Worm (Caenorhabditis elegans) whole organism, L1 larva: ENCODE data around the gene C27D8.1.

Source experiments
- aly-2 ChIP-seq: fragments of 150-350 bp; optimal IDR thresholded peaks from 2 replicates; lab custom pipeline; 2014; ENCODE audit warnings: missing biosample characterization, missing genetic modification characterization
- blmp-1 ChIP-seq: fragments of 150-350 bp; optimal IDR thresholded peaks from 2 replicates; lab custom pipeline; 2014; ENCODE audit warnings: missing biosample characterization, missing genetic modification characterization
- ceh-88 ChIP-seq: fragments of 200-800 bp; sonication (Bioruptor generic); IDR thresholded peaks from 2 replicates; pipeline ENCODE4 v1.3.6; 2022; ENCODE audit warnings: missing genetic modification characterization, missing compliant biosample characterization
- ceh-90 ChIP-seq: sonication (generic microtip); optimal IDR thresholded peaks from 2 replicates; lab custom pipeline; 2016; ENCODE audit warnings: missing genetic modification characterization, missing compliant biosample characterization
- dpl-1 ChIP-seq, 3 experiments: fragments of 150-350 bp in 2 of 3; sonication (generic microtip) in 1 of 3; optimal IDR thresholded peaks; 2 replicates each; lab custom pipeline; 2014 to 2017; ENCODE audit warnings: missing biosample characterization in 3 of 3, missing genetic modification characterization in 3 of 3, missing genetic modification reagents in 3 of 3
- dsc-1 ChIP-seq: sonication (generic microtip); optimal IDR thresholded peaks from 2 replicates; lab custom pipeline; 2016; ENCODE audit warnings: mild to moderate bottlenecking, missing genetic modification characterization, missing compliant biosample characterization
- efl-1 ChIP-seq, 4 experiments: fragments of 150-350 bp; optimal IDR thresholded peaks in 3 of 4; peaks in 1 of 4; 1 replicate in 1 of 4; 2 replicates in 3 of 4; lab custom pipeline; 2014; ENCODE audit warnings: missing biosample characterization in 2 of 4, missing genetic modification characterization in 2 of 4, missing genetic modification reagents in 2 of 4
- efl-3 ChIP-seq: fragments of 200-800 bp; sonication (Bioruptor generic); optimal IDR thresholded peaks from 2 replicates; lab custom pipeline; 2018; ENCODE audit warnings: mild to moderate bottlenecking, missing genetic modification characterization, missing compliant biosample characterization
- elt-2 ChIP-seq: sonication (generic microtip); optimal IDR thresholded peaks from 2 replicates; lab custom pipeline; 2016; ENCODE audit warnings: missing genetic modification characterization, mild to moderate bottlenecking, inconsistent platforms, missing compliant biosample characterization, missing genetic modification reagents
- elt-3 ChIP-seq, 6 experiments: fragments of 150-350 bp in 1 of 6; sonication (generic microtip); optimal IDR thresholded peaks; 2 replicates each; lab custom pipeline; 2017 to 2018; ENCODE audit warnings: missing biosample characterization in 6 of 6, missing genetic modification characterization in 6 of 6, inconsistent platforms in 1 of 6
- fos-1 ChIP-seq: fragments of 150-350 bp; optimal IDR thresholded peaks from 2 replicates; lab custom pipeline; 2014; ENCODE audit warnings: missing biosample characterization, missing genetic modification characterization
- hlh-17 ChIP-seq: fragments of 200-800 bp; sonication (Bioruptor generic); optimal IDR thresholded peaks from 2 replicates; lab custom pipeline; 2018; ENCODE audit warnings: missing genetic modification characterization, mild to moderate bottlenecking, missing compliant biosample characterization, moderate library complexity, borderline replicate concordance
- hpl-2 ChIP-seq: fragments of 150-350 bp; optimal IDR thresholded peaks from 2 replicates; lab custom pipeline; 2014; ENCODE audit warnings: missing biosample characterization, missing genetic modification reagents, missing genetic modification characterization
- lin-14 ChIP-seq: fragments of 200-800 bp; sonication (Bioruptor generic); optimal IDR thresholded peaks from 2 replicates; lab custom pipeline; 2018; ENCODE audit warnings: mild to moderate bottlenecking, missing genetic modification characterization, moderate library complexity, missing compliant biosample characterization
- lin-35 ChIP-seq, 2 experiments: fragments of 150-350 bp; optimal IDR thresholded peaks; 2 replicates each; lab custom pipeline; 2014; ENCODE audit warnings: missing biosample characterization in 2 of 2, missing genetic modification characterization in 2 of 2, missing genetic modification reagents in 2 of 2
- mab-9 ChIP-seq: fragments of 200-800 bp; sonication (Bioruptor generic); IDR thresholded peaks from 2 replicates; pipeline ENCODE4 v1.3.6; 2022; ENCODE audit warnings: missing genetic modification reagents, missing genetic modification characterization, missing compliant biosample characterization
- mef-2 ChIP-seq: fragments of 150-350 bp; optimal IDR thresholded peaks from 2 replicates; lab custom pipeline; 2014; ENCODE audit warnings: missing biosample characterization, missing genetic modification characterization
- nhr-12 ChIP-seq: sonication (generic microtip); optimal IDR thresholded peaks from 2 replicates; lab custom pipeline; 2017; ENCODE audit warnings: missing biosample characterization, missing genetic modification characterization
- nhr-71 ChIP-seq: sonication (generic microtip); optimal IDR thresholded peaks from 2 replicates; lab custom pipeline; 2016; ENCODE audit warnings: mild to moderate bottlenecking, missing genetic modification characterization, moderate library complexity, missing compliant biosample characterization
- nhr-85 ChIP-seq: sonication (generic microtip); peaks from one replicate; lab custom pipeline; 2016; ENCODE audit warnings: missing genetic modification characterization, inconsistent platforms, missing compliant biosample characterization
- nhr-90 ChIP-seq: sonication (generic microtip); optimal IDR thresholded peaks from 2 replicates; lab custom pipeline; 2016; ENCODE audit warnings: mild to moderate bottlenecking, missing genetic modification characterization, missing compliant biosample characterization; ENCODE audit not compliant: poor library complexity
- pqm-1 ChIP-seq: sonication (generic microtip); optimal IDR thresholded peaks from 3 replicates; lab custom pipeline; 2017; ENCODE audit warnings: missing biosample characterization, missing genetic modification characterization
- tlp-1 ChIP-seq: fragments of 150-350 bp; optimal IDR thresholded peaks from 2 replicates; lab custom pipeline; 2014; ENCODE audit warnings: missing biosample characterization, missing genetic modification characterization
- unc-130 ChIP-seq: fragments of 150-350 bp; optimal IDR thresholded peaks from 2 replicates; lab custom pipeline; 2017; ENCODE audit warnings: missing biosample characterization, missing genetic modification characterization, inconsistent platforms
- unc-62 ChIP-seq: fragments of 150-350 bp; optimal IDR thresholded peaks from 2 replicates; lab custom pipeline; 2014; ENCODE audit warnings: missing biosample characterization, missing genetic modification reagents, missing genetic modification characterization

C27D8.1 gene

DNA sequence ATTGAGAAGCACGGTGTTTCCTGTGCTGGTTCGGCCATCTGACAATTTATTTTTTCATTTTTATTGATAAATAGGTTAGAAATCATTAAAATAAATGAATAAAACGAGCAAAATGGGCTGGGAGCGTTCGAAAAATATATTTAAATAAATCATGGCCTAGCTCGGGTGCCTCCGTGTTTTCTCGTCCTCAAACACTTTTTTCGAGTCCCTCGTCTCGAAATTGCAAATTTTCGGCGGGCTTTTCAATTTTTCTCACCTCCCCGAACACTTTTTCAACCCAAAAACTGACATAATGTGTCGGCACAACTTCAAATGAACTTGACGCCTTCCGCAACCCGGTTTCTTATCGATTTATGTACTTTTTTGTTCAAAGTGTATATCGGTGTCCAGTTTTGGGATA, 33.3 kb upstream of the C27D8.1 start, which contains the start of gene prmt-9 (continued):
- TF ChIP-seq hlh-17 (no peak), unc-130 (tag; lab: Kevin White, UChicago) (no peak)

DNA sequence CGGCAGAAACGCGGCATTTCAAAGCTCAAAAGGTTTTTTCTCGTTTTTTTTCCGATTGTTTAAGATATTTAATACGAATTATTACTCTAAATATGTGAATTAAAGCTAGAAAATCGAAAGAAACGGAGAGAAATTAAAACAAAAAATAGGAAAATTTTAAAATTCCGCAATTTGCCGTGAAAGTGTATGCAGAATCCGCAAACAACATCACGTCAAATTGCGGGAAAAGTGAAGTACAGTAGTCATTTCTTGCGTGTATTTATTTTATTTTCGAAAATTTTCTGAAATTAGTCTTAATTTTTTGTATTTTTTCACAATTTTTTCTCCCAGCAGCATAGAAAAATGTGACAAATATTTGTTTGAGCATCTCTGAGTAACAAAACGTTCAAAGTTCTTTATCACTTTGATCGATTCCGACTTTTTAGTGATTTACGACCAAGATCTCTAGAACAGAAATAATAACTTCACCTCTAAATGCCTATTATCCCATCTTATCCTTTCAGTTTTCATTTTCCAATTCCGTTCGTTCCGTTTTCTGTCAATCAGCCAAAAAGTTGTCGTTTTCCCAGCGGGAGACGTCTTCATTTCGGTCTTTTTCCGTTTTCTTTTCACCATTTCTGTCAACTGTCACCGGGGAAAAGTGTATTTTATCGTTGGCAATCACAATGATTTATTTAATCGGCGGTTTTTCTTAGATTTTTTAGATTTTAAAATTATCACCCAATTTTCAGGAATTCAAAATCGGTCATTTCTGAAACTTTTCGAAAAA, 32.6 kb upstream of the C27D8.1 start:
- TF ChIP-seq blmp-1 (tag; lab: Kevin White, UChicago) (peak; percentile 91), elt-3 (tag; optimal IDR thresholded peaks at IDR 0.05; lab: Kevin White, UChicago) (peak in 1 of 6 experiments; percentile 3), efl-1 (optimal IDR thresholded peaks at IDR 0.05; lab: Kevin White, UChicago) (no peak), efl-1 (GFP tag; optimal IDR thresholded peaks at IDR 0.05 in 1 of 2; lab: Kevin White, UChicago) (no peak), nhr-85 (peak; percentile 57)

DNA sequence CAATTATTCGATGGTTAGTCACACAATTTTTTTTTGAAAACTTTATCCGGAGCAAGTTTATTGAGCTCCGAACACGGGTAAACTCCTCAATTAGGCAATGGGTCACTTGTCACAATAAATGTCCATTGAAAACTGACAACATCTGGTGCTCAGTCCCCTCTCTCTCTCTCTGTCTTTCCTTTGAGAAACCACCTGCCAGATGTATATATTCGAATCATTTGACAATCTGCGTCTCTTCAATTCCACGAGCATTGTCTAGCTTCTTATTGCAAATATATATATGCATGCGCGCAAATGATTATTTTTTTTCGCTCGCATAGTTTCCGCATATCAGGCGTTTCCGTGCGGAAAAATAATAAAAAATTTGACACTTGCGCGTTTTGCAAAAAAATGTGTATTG, 31.8 kb upstream of the C27D8.1 start:
- TF ChIP-seq dsc-1 (tag; lab: Kevin White, UChicago) (peak; percentile 4), unc-130 (tag; lab: Kevin White, UChicago) (no peak)

DNA sequence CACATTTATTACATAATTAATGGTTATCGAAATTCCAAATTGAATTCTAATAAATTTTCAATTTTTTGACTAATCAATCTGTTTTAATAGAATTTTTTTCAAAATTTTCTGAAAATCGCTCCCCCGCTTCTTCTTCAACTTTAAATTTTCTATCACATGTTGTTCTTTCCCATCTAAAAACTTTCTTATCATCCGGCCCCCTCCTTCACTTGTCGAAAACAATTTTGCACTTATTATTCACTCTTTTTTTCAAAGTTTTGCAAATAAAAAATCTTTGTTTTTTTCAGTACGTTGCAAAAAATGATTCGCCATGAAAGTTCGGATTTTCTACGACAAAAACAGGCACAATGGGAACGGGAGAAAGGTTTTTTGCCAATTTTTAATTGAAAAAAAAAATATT, 29.3 kb upstream of the C27D8.1 start, which contains the start of gene T23B5.3:
T23B5.3 (plus strand) TSS at position 301 of the 400 bp plus-strand sequence.
- TF ChIP-seq elt-2 (tag; lab: Kevin White, UChicago), result peak; percentile 18
- TF ChIP-seq mef-2 (tag; lab: Kevin White, UChicago), result no peak

DNA sequence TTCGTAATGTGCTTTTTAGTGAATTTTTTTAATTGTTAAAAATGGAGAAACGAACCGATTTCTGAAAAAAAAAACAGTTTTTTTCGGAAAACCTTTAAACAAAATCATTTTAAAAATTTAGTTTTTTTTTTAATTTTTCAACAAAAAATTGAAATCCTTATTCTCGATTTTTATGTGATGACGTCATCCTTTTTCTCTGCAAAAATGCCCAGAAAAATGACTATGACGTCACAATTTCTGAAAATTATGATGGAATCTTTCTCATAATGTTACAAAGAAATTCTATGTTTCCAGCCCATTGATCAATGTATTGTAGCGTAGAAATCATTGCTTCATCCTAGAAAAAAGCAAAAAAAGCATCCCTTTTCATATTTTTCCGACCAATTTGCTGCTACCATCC, 28.3 kb upstream of the C27D8.1 start:
- no peak for TF ChIP-seq lin-35 (GFP tag; optimal IDR thresholded peaks at IDR 0.05; lab: Kevin White, UChicago)
- TF ChIP-seq unc-62 (GFP tag; lab: Kevin White, UChicago), result no peak
- TF ChIP-seq nhr-12 (tag; lab: Kevin White, UChicago), result no peak
- TF ChIP-seq hpl-2 (GFP tag; lab: Kevin White, UChicago), result no peak
- TF ChIP-seq ceh-88 (GFP tag; lab: Robert Waterston, UW), result no peak
- TF ChIP-seq mef-2 (tag; lab: Kevin White, UChicago), result no peak
- TF ChIP-seq ceh-90 (tag; lab: Kevin White, UChicago), result no peak
- no peak for TF ChIP-seq fos-1 (tag; lab: Kevin White, UChicago)
- no peak for TF ChIP-seq aly-2 (tag; lab: Kevin White, UChicago)

DNA sequence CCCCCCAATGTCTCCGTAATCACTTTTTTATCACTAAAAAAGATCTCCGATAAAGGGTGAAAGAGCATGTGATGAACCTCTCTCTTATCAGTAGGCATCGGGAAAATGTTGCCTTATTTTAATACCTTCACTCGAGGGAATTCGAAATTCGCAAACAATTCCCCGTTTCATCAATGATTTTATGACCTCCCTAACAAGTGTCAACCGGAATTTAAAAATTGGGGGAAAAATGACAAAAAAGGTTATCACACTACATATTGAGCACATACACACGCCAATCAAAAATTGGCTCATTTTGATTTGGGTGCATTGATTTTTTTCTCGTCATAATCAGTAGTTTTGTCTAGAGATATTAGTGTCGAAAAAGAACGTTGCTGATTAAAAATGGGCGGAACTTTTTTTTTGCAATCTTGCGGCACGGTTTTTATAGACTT, 27.9 kb upstream of the C27D8.1 start:
- TF ChIP-seq nhr-90 (tag; lab: Kevin White, UChicago) (peak; percentile 33), lin-35 (GFP tag; optimal IDR thresholded peaks at IDR 0.05; lab: Kevin White, UChicago) (peak in 1 of 2 experiments; percentile 60), lin-14 (GFP tag; lab: Kevin White, UChicago) (peak; percentile 2), nhr-12 (tag; lab: Kevin White, UChicago) (no peak), elt-2 (tag; lab: Kevin White, UChicago) (peak; percentile 98), dpl-1 (GFP tag; optimal IDR thresholded peaks at IDR 0.05; lab: Kevin White, UChicago) (peak in 1 of 3 experiments; percentile 21), efl-1 (optimal IDR thresholded peaks at IDR 0.05; lab: Kevin White, UChicago) (no peak), efl-1 (GFP tag; optimal IDR thresholded peaks at IDR 0.05 in 1 of 2; lab: Kevin White, UChicago) (peak in 1 of 2 experiments; percentile 83), efl-3 (GFP tag; lab: Kevin White, UChicago) (no peak), mab-9 (GFP tag; lab: Robert Waterston, UW) (no peak), tlp-1 (tag; lab: Kevin White, UChicago) (peak; percentile 47), pqm-1 (tag; lab: Kevin White, UChicago) (peak; percentile 75)

- peak; percentile 67 for TF ChIP-seq elt-2 (tag; lab: Kevin White, UChicago)
- TF ChIP-seq nhr-71, result peak; percentile 2
- no peak for TF ChIP-seq mef-2 (tag; lab: Kevin White, UChicago)
Measured at ce11 chrIV:12698880-12699279, 18.8 kb upstream of the C27D8.1 start.
